Worm (Caenorhabditis elegans) whole organism, L2 larva: ENCODE results near the gene pigx-1.

Experiments
- F13H6.1 ChIP-seq: sonication (generic microtip); optimal IDR thresholded peaks from 2 replicates; lab custom pipeline; 2016; ENCODE audit warnings: missing genetic modification characterization, missing compliant biosample characterization
- sma-9 ChIP-seq, 2 experiments: fragments of 150-350 bp in 1 of 2; sonication (generic microtip) in 1 of 2; optimal IDR thresholded peaks; 2 replicates each; lab custom pipeline; 2014 to 2016; ENCODE audit warnings: missing genetic modification characterization in 2 of 2, mild to moderate bottlenecking in 1 of 2, missing biosample characterization in 1 of 2, missing compliant biosample characterization in 1 of 2, missing genetic modification reagents in 1 of 2, moderate library complexity in 1 of 2

DNA sequence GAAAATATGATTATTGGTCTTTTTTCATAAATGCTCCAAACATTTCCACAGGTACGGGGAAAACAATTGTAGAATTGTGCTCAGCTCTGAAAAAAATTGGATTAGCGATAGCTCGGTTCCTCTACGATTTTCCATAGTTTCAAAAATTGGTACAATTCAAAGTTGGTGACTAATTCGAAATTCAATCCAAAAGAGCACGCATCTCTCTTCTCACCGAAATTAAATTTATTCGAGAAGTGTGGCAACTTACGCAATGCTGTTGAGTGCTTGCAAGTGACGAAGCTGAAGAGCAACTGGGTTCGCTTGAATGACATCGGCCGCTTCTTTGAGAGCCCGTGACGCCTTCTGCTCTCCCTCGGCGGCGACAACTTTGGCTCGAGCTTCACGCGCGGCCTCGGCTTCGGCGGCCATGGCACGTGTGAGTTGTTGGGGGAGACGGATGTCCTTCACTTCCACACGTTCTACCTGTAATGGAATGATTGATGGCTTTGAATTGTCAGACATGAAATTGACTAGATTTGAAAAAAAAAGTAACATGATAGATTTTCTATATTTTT lies 38.9 kb downstream of the pigx-1 start:
- no peak for TF ChIP-seq sma-9 (GFP tag; optimal IDR thresholded peaks at IDR 0.05; lab: Kevin White, UChicago)
- TF ChIP-seq sma-9 (tag; optimal IDR thresholded peaks at IDR 0.05; lab: Kevin White, UChicago): no peak
- no peak for TF ChIP-seq F13H6.1 (tag; lab: Kevin White, UChicago)
